Fruit fly (Drosophila melanogaster) whole organism, embryonic: ENCODE measurements around the gene D12.

ENCODE experiments used
- Adf1 ChIP-seq: fragments of 200-800 bp; sonication (Bioruptor generic); IDR thresholded peaks from 2 replicates; pipeline ENCODE4 v1.3.6; 2022; ENCODE audit warnings: missing biosample characterization, missing genetic modification characterization
- B-H1 ChIP-seq: fragments of 200-800 bp; sonication (Bioruptor generic); IDR thresholded peaks from 3 replicates; pipeline ENCODE4 v1.3.6; 2022; ENCODE audit warnings: missing biosample characterization, missing genetic modification characterization
- Blimp-1 ChIP-seq: fragments of 200-800 bp; sonication (Bioruptor generic); optimal IDR thresholded peaks from 3 replicates; lab custom pipeline; 2018; ENCODE audit warnings: missing biosample characterization, missing genetic modification characterization, mild to moderate bottlenecking, moderate library complexity, missing genetic modification reagents
- CG10321 ChIP-seq: fragments of 200-800 bp; sonication (Bioruptor generic); IDR thresholded peaks from 2 replicates; pipeline ENCODE4 v1.3.6; 2022; ENCODE audit warnings: missing biosample characterization, missing genetic modification characterization
- CG11085 ChIP-seq: fragments of 200-800 bp; sonication (Bioruptor generic); IDR thresholded peaks from 2 replicates; pipeline ENCODE4 v1.3.6; 2022; ENCODE audit warnings: missing biosample characterization, missing genetic modification characterization
- CG13424 ChIP-seq: fragments of 200-800 bp; sonication (Bioruptor generic); optimal IDR thresholded peaks from 2 replicates; lab custom pipeline; 2019; ENCODE audit warnings: missing biosample characterization, mild to moderate bottlenecking, missing genetic modification characterization, moderate library complexity
- CG15011 ChIP-seq: fragments of 200-800 bp; sonication (Bioruptor generic); optimal IDR thresholded peaks from 3 replicates; lab custom pipeline; 2018; ENCODE audit warnings: missing biosample characterization, mild to moderate bottlenecking, missing genetic modification characterization
- CG15073 ChIP-seq: fragments of 200-800 bp; sonication (Bioruptor generic); optimal IDR thresholded peaks from 2 replicates; lab custom pipeline; 2016; ENCODE audit warnings: missing biosample characterization, missing genetic modification characterization
- CG17359 ChIP-seq: fragments of 200-800 bp; sonication (Bioruptor generic); optimal IDR thresholded peaks from 3 replicates; lab custom pipeline; 2018; ENCODE audit warnings: missing biosample characterization, mild to moderate bottlenecking, missing genetic modification characterization, moderate library complexity
- CG2199 ChIP-seq: fragments of 200-800 bp; sonication (Bioruptor generic); IDR thresholded peaks from 3 replicates; pipeline ENCODE4 v1.3.6; 2022; ENCODE audit warnings: missing biosample characterization, missing genetic modification characterization
- CG31441 ChIP-seq: fragments of 200-800 bp; sonication (Bioruptor generic); IDR thresholded peaks from 2 replicates; pipeline ENCODE4 v1.3.6; 2022; ENCODE audit warnings: missing biosample characterization, missing genetic modification characterization
- CG33557 ChIP-seq: fragments of 200-800 bp; sonication (Bioruptor generic); optimal IDR thresholded peaks from 2 replicates; lab custom pipeline; 2019; ENCODE audit warnings: missing biosample characterization, mild to moderate bottlenecking, missing genetic modification characterization, moderate library complexity
- CG3726 ChIP-seq: fragments of 200-800 bp; sonication (Bioruptor generic); IDR thresholded peaks from 3 replicates; pipeline ENCODE4, ENCODE4 v1.3.6; 2022; ENCODE audit warnings: missing biosample characterization, missing genetic modification characterization
- CG4360 ChIP-seq: fragments of 200-800 bp; sonication (Bioruptor generic); IDR thresholded peaks from 2 replicates; pipeline ENCODE4 v1.3.6; 2022; ENCODE audit warnings: missing biosample characterization, missing genetic modification characterization
- CG4854 ChIP-seq: fragments of 200-800 bp; sonication (Bioruptor generic); optimal IDR thresholded peaks from 2 replicates; lab custom pipeline; 2016; ENCODE audit warnings: missing biosample characterization, missing genetic modification characterization, inconsistent platforms
- CG6272 ChIP-seq: fragments of 200-800 bp; sonication (Bioruptor generic); IDR thresholded peaks from 2 replicates; pipeline ENCODE4 v1.3.6; 2022; ENCODE audit warnings: missing biosample characterization, missing genetic modification characterization
- CG7372 ChIP-seq: fragments of 200-800 bp; sonication (Bioruptor generic); IDR thresholded peaks from 2 replicates; pipeline ENCODE4 v1.3.6; 2022; ENCODE audit warnings: missing biosample characterization, missing genetic modification characterization
- CG7745 ChIP-seq: fragments of 200-800 bp; sonication (Bioruptor generic); optimal IDR thresholded peaks from 2 replicates; lab custom pipeline; 2018; ENCODE audit warnings: missing biosample characterization, mild to moderate bottlenecking, missing genetic modification characterization, moderate library complexity
- CG7786 ChIP-seq: fragments of 200-800 bp; sonication (Bioruptor generic); optimal IDR thresholded peaks from 2 replicates; lab custom pipeline; 2016; ENCODE audit warnings: missing biosample characterization, missing genetic modification characterization
- CG7987 ChIP-seq: fragments of 200-800 bp; sonication (Bioruptor generic); optimal IDR thresholded peaks from 2 replicates; lab custom pipeline; 2018; ENCODE audit warnings: missing biosample characterization, mild to moderate bottlenecking, missing genetic modification characterization, moderate library complexity
- CG8388 ChIP-seq: fragments of 200-800 bp; sonication (Bioruptor generic); optimal IDR thresholded peaks from 2 replicates; lab custom pipeline; 2019; ENCODE audit warnings: missing biosample characterization, mild to moderate bottlenecking, missing genetic modification characterization, moderate library complexity
- D19A ChIP-seq: fragments of 200-800 bp; optimal IDR thresholded peaks from 3 replicates; lab custom pipeline; 2019; ENCODE audit warnings: missing biosample characterization, mild to moderate bottlenecking, missing genetic modification characterization, moderate library complexity
- Dad ChIP-seq: fragments of 200-800 bp; sonication (Bioruptor generic); optimal IDR thresholded peaks from 3 replicates; lab custom pipeline; 2016; ENCODE audit warnings: missing biosample characterization, missing genetic modification characterization
- Eip74EF ChIP-seq, 2 experiments: fragments of 200-800 bp in 1 of 2; fragments of >200 bp in 1 of 2; sonication (Bioruptor generic) in 1 of 2; optimal IDR thresholded peaks; 2 replicates each; lab custom pipeline; 2017 to 2019; ENCODE audit warnings: missing biosample characterization in 2 of 2, missing genetic modification characterization in 2 of 2, mild to moderate bottlenecking in 1 of 2, moderate library complexity in 1 of 2
- Fer2 ChIP-seq: fragments of 200-800 bp; sonication (Bioruptor generic); optimal IDR thresholded peaks from 2 replicates; lab custom pipeline; 2018; ENCODE audit warnings: missing biosample characterization, mild to moderate bottlenecking, missing genetic modification characterization, moderate library complexity
- Hmr ChIP-seq: fragments of 200-800 bp; sonication (Bioruptor generic); optimal IDR thresholded peaks from 3 replicates; lab custom pipeline; 2017; ENCODE audit warnings: mild to moderate bottlenecking, missing biosample characterization, missing genetic modification reagents, missing genetic modification characterization
- Nf-YA ChIP-seq: fragments of 200-800 bp; sonication (Bioruptor generic); IDR thresholded peaks from 2 replicates; pipeline ENCODE4 v1.3.6; 2022; ENCODE audit warnings: missing biosample characterization, missing genetic modification characterization
- Poxn ChIP-seq: fragments of 200-800 bp; sonication (Bioruptor generic); IDR thresholded peaks from 2 replicates; pipeline ENCODE4 v1.3.6; 2022; ENCODE audit warnings: missing biosample characterization, missing genetic modification characterization
- Ssrp ChIP-seq: fragments of 200-800 bp; sonication (Bioruptor generic); optimal IDR thresholded peaks from 2 replicates; lab custom pipeline; 2018; ENCODE audit warnings: missing biosample characterization, mild to moderate bottlenecking, missing genetic modification characterization, moderate library complexity
- Xrp1 ChIP-seq: fragments of 200-800 bp; sonication (Bioruptor generic); IDR thresholded peaks from 2 replicates; pipeline ENCODE4 v1.3.6; 2022; ENCODE audit warnings: missing biosample characterization, missing genetic modification characterization
- ab ChIP-seq: fragments of 200-800 bp; sonication (Bioruptor generic); optimal IDR thresholded peaks from 2 replicates; lab custom pipeline; 2016; ENCODE audit warnings: missing biosample characterization, missing genetic modification characterization
- aop ChIP-seq: fragments of 200-800 bp; sonication (Bioruptor generic); IDR thresholded peaks from 2 replicates; pipeline ENCODE4 v1.3.6; 2022; ENCODE audit warnings: missing biosample characterization, missing genetic modification characterization
- bbx ChIP-seq: fragments of 200-800 bp; sonication (Bioruptor generic); IDR thresholded peaks from 2 replicates; pipeline ENCODE4 v1.3.6; 2022; ENCODE audit warnings: missing biosample characterization, missing genetic modification characterization; ENCODE audit not compliant: partially characterized antibody
- bigmax ChIP-seq: fragments of 200-800 bp; sonication (Bioruptor generic); optimal IDR thresholded peaks from 2 replicates; lab custom pipeline; 2018; ENCODE audit warnings: missing biosample characterization, mild to moderate bottlenecking, missing genetic modification characterization
- ci ChIP-seq: fragments of 200-800 bp; sonication (Bioruptor generic); IDR thresholded peaks from 3 replicates; pipeline ENCODE4 v1.3.6; 2022; ENCODE audit warnings: missing biosample characterization, missing genetic modification characterization
- crol ChIP-seq: fragments of 200-800 bp; sonication (Bioruptor generic); IDR thresholded peaks from 2 replicates; pipeline ENCODE4 v1.3.6; 2022; ENCODE audit warnings: missing biosample characterization, missing genetic modification characterization
- dati ChIP-seq: fragments of 200-800 bp; sonication (Bioruptor generic); IDR thresholded peaks from 2 replicates; pipeline ENCODE4 v1.3.6; 2022; ENCODE audit warnings: missing biosample characterization, missing genetic modification characterization
- ems ChIP-seq: fragments of 200-800 bp; sonication (Bioruptor generic); optimal IDR thresholded peaks from 3 replicates; lab custom pipeline; 2016; ENCODE audit warnings: missing biosample characterization, missing genetic modification characterization
- ewg ChIP-seq: fragments of 200-800 bp; sonication (Bioruptor generic); optimal IDR thresholded peaks from 3 replicates; lab custom pipeline; 2017; ENCODE audit warnings: mild to moderate bottlenecking, missing biosample characterization, missing genetic modification reagents, missing genetic modification characterization
- gcm ChIP-seq: fragments of 200-800 bp; sonication (Bioruptor generic); optimal IDR thresholded peaks from 2 replicates; lab custom pipeline; 2019; ENCODE audit warnings: missing biosample characterization, mild to moderate bottlenecking, missing genetic modification characterization, moderate library complexity
- gsb-n ChIP-seq: fragments of 200-800 bp; sonication (Bioruptor generic); optimal IDR thresholded peaks from 3 replicates; lab custom pipeline; 2018; ENCODE audit warnings: missing biosample characterization, mild to moderate bottlenecking, missing genetic modification characterization
- hkb ChIP-seq, 2 experiments: fragments of 200-800 bp in 1 of 2; fragments of >200 bp in 1 of 2; sonication (Bioruptor generic) in 1 of 2; IDR thresholded peaks in 1 of 2; optimal IDR thresholded peaks in 1 of 2; 2 replicates each; pipeline versions ENCODE4 v1.3.6 to Lab custom; 2017 to 2022; ENCODE audit warnings: missing biosample characterization in 1 of 2, missing genetic modification characterization in 1 of 2
- phol ChIP-seq: fragments of 200-800 bp; sonication (Bioruptor generic); optimal IDR thresholded peaks from 3 replicates; lab custom pipeline; 2018; ENCODE audit warnings: missing biosample characterization, mild to moderate bottlenecking, missing genetic modification characterization, moderate library complexity
- run ChIP-seq: fragments of 200-800 bp; sonication (Bioruptor generic); optimal IDR thresholded peaks from 3 replicates; lab custom pipeline; 2018; ENCODE audit warnings: missing biosample characterization, mild to moderate bottlenecking, missing genetic modification characterization
- schlank ChIP-seq: fragments of 200-800 bp; sonication (Bioruptor generic); optimal IDR thresholded peaks from 2 replicates; lab custom pipeline; 2018; ENCODE audit warnings: missing biosample characterization, mild to moderate bottlenecking, missing genetic modification characterization
- scrt ChIP-seq: fragments of 200-800 bp; sonication (Bioruptor generic); optimal IDR thresholded peaks from 2 replicates; lab custom pipeline; 2018; ENCODE audit warnings: missing biosample characterization, mild to moderate bottlenecking, missing genetic modification characterization, moderate library complexity
- seq ChIP-seq: fragments of 200-800 bp; sonication (Bioruptor generic); IDR thresholded peaks from 2 replicates; pipeline ENCODE4 v1.3.6; 2022; ENCODE audit warnings: missing biosample characterization, missing genetic modification characterization
- unpg ChIP-seq: fragments of 200-800 bp; sonication (Bioruptor generic); optimal IDR thresholded peaks from 3 replicates; lab custom pipeline; 2018; ENCODE audit warnings: missing biosample characterization, mild to moderate bottlenecking, missing genetic modification characterization, moderate library complexity
- vvl ChIP-seq: fragments of 200-800 bp; sonication (Bioruptor generic); IDR thresholded peaks from 2 replicates; pipeline ENCODE4 v1.3.6; 2022; ENCODE audit warnings: missing biosample characterization, missing genetic modification characterization
- zen2 ChIP-seq: fragments of 200-800 bp; sonication (Bioruptor generic); IDR thresholded peaks from 3 replicates; pipeline ENCODE4 v1.3.6; 2022; ENCODE audit warnings: missing biosample characterization, missing genetic modification characterization; ENCODE audit not compliant: partially characterized antibody

D12 gene

DNA sequence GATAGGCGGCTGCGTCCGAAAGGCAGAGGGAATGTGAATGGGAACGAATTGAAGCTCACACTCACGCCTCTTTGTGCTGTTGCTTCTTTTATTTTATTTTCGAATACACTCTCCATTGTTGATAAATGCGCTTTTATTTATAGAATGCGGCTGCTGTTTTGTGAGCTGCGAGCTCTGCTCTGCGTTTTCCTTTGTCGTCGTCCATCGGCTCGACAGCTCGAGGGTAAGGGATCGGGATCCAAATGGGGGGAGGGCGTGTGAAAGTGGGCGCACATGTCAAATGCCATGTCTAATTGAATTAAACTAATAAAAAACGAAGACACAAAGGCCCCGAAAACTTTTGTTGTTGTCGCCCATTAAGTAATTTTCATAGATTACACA lies 13.1 kb downstream of the D12 start:
- TF ChIP-seq Adf1 (GFP tag; lab: Robert Waterston, UW): no peak
- peak; percentile 12 for TF ChIP-seq D19A (tag; lab: Kevin White, UChicago)
- TF ChIP-seq CG3726 (GFP tag; lab: Robert Waterston, UW): no peak
- no peak for TF ChIP-seq CG33557 (GFP tag; lab: Kevin White, UChicago)
- no peak for TF ChIP-seq ab (GFP tag; lab: Kevin White, UChicago)
- no peak for TF ChIP-seq Eip74EF (GFP tag; optimal IDR thresholded peaks at IDR 0.05; lab: Kevin White, UChicago)
- no peak for TF ChIP-seq schlank (tag; lab: Kevin White, UChicago)
- TF ChIP-seq CG13424 (tag; lab: Kevin White, UChicago): no peak
- TF ChIP-seq crol (GFP tag; lab: Robert Waterston, UW): 0 out of 2 replicates have a peak, but pooled peaks have one; percentile 18
- TF ChIP-seq B-H1 (GFP tag; lab: Robert Waterston, UW): no peak
- no peak for TF ChIP-seq Nf-YA (GFP tag; lab: Robert Waterston, UW)
- TF ChIP-seq CG2199 (GFP tag; lab: Robert Waterston, UW): no peak
- TF ChIP-seq Ssrp (tag; lab: Kevin White, UChicago): no peak
- no peak for TF ChIP-seq Poxn
- no peak for TF ChIP-seq Dad (GFP tag; lab: Kevin White, UChicago)
- no peak for TF ChIP-seq ewg
- no peak for TF ChIP-seq Hmr (GFP tag; lab: Kevin White, UChicago)
- peak; percentile 25; the same call in 1 of the 2 replicates for TF ChIP-seq Xrp1 (GFP tag; lab: Robert Waterston, UW)
- TF ChIP-seq CG31441 (GFP tag; lab: Robert Waterston, UW): no peak
- no peak for TF ChIP-seq scrt (GFP tag; lab: Kevin White, UChicago)
- no peak for TF ChIP-seq CG7745
- no peak for TF ChIP-seq CG7372 (GFP tag; lab: Robert Waterston, UW)
- TF ChIP-seq bbx (GFP tag; lab: Robert Waterston, UW): no peak
- no peak for TF ChIP-seq CG10321 (GFP tag; lab: Robert Waterston, UW)
- TF ChIP-seq gsb-n (tag; lab: Kevin White, UChicago): peak; percentile 6
- TF ChIP-seq gcm (GFP tag; lab: Kevin White, UChicago): no peak
- TF ChIP-seq CG4360 (GFP tag; lab: Robert Waterston, UW): peak; percentile 21; the same call in 1 of the 2 replicates
- TF ChIP-seq CG7786 (GFP tag; lab: Kevin White, UChicago): no peak
- no peak for TF ChIP-seq Fer2 (tag; lab: Kevin White, UChicago)
- no peak for TF ChIP-seq aop
- TF ChIP-seq zen2 (GFP tag; lab: Robert Waterston, UW): no peak
- TF ChIP-seq CG7987 (GFP tag; lab: Kevin White, UChicago): no peak

DNA sequence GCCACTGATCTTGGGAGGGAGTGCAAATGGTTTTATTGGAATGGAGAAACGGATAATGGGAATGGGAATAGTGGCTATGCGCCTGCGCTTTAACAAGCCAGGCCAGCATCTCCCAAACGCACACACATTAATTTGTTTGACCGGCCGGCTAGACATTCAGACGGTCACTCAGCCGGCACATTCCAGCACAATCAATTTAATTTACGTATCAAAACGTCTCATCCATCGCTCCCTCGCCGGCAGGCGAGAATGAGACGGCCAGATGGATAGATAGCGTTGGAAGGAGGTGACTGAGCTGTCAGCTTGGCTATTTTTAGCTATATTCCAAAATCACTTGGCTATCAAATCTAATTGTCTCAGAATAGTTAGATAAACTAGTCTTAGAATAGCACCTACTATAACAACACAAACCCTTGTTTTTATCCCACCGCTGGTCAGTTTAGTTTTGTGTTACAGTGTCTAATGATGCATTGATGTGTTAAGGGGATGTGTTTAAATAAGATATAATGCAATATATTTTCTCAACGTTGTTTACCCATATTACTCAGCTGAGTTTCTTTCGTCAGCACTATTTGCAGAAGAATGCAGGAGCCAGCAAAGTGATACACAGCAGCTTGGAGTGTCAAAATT lies 13.6 kb downstream of the D12 start:
- TF ChIP-seq CG4854 (no peak), Blimp-1 (GFP tag; lab: Kevin White, UChicago) (peak; percentile 23), run (tag; lab: Kevin White, UChicago) (no peak), bigmax (GFP tag; lab: Kevin White, UChicago) (no peak), CG11085 (GFP tag; lab: Robert Waterston, UW) (no peak), vvl (GFP tag; lab: Robert Waterston, UW) (0 out of 2 replicates have a peak, but pooled peaks have one; percentile 6), CG17359 (tag; lab: Kevin White, UChicago) (peak; percentile 14), CG15073 (GFP tag; lab: Kevin White, UChicago) (no peak), seq (GFP tag; lab: Robert Waterston, UW) (no peak), unpg (GFP tag; lab: Kevin White, UChicago) (peak; percentile 8), CG8388 (GFP tag; lab: Kevin White, UChicago) (peak; percentile 3), CG15011 (GFP tag; lab: Kevin White, UChicago) (no peak), hkb (optimal IDR thresholded peaks at IDR 0.05; lab: Kevin White, UChicago) (no peak), hkb (GFP tag; IDR thresholded peaks at IDR 0.05; lab: Robert Waterston, UW) (no peak), CG6272 (GFP tag; lab: Robert Waterston, UW) (no peak), ems (no peak), dati (no peak), phol (tag; lab: Kevin White, UChicago) (no peak), ci (GFP tag; lab: Robert Waterston, UW) (peak; percentile 19; the same call in 1 of the 3 replicates)
